Fruit fly (Drosophila melanogaster) whole organism, embryonic: Measurements from ENCODE around the gene dbe.

Experiments
- Atf3 ChIP-seq: fragments of 200-800 bp; sonication (Bioruptor generic); optimal IDR thresholded peaks from 3 replicates; lab custom pipeline; 2016; ENCODE audit warnings: missing biosample characterization, missing genetic modification characterization
- C15 ChIP-seq: fragments of 200-800 bp; sonication (Bioruptor generic); IDR thresholded peaks from 3 replicates; pipeline ENCODE4 v1.3.6; 2022; ENCODE audit warnings: missing biosample characterization, missing genetic modification characterization
- CG13624 ChIP-seq: fragments of 200-800 bp; sonication (Bioruptor generic); optimal IDR thresholded peaks from 2 replicates; lab custom pipeline; 2016; ENCODE audit warnings: missing biosample characterization, missing genetic modification characterization
- CG15514 ChIP-seq: fragments of 200-800 bp; sonication (Bioruptor generic); optimal IDR thresholded peaks from 3 replicates; lab custom pipeline; 2017; ENCODE audit warnings: missing biosample characterization, missing genetic modification characterization, mild to moderate bottlenecking, moderate library complexity, missing genetic modification reagents
- CG16863 ChIP-seq: fragments of 200-800 bp; sonication (Bioruptor generic); optimal IDR thresholded peaks from 3 replicates; lab custom pipeline; 2016; ENCODE audit warnings: missing biosample characterization, missing genetic modification characterization
- CG18011 ChIP-seq: fragments of 200-800 bp; sonication (Bioruptor generic); optimal IDR thresholded peaks from 2 replicates; lab custom pipeline; 2017; ENCODE audit warnings: missing biosample characterization, missing genetic modification characterization, mild to moderate bottlenecking, moderate library complexity, missing genotype
- CG18262 ChIP-seq: fragments of 200-800 bp; optimal IDR thresholded peaks from 3 replicates; lab custom pipeline; 2019; ENCODE audit warnings: missing biosample characterization, mild to moderate bottlenecking, missing genetic modification characterization, moderate library complexity
- CG18599 ChIP-seq: fragments of 200-800 bp; sonication (Bioruptor generic); optimal IDR thresholded peaks from 3 replicates; lab custom pipeline; 2017; ENCODE audit warnings: missing biosample characterization, missing genetic modification characterization, mild to moderate bottlenecking, moderate library complexity, missing genetic modification reagents
- CG2116 ChIP-seq: fragments of 200-800 bp; sonication (Bioruptor generic); optimal IDR thresholded peaks from 3 replicates; lab custom pipeline; 2018; ENCODE audit warnings: missing biosample characterization, mild to moderate bottlenecking, missing genetic modification characterization
- CG2875 ChIP-seq: fragments of 200-800 bp; sonication (Bioruptor generic); optimal IDR thresholded peaks from 2 replicates; lab custom pipeline; 2017; ENCODE audit warnings: missing biosample characterization, mild to moderate bottlenecking, missing genetic modification characterization, missing genetic modification reagents
- CG3065 ChIP-seq: fragments of 200-800 bp; sonication (Bioruptor generic); optimal IDR thresholded peaks from 2 replicates; lab custom pipeline; 2016; ENCODE audit warnings: missing biosample characterization, missing genetic modification characterization
- CG31224 ChIP-seq: fragments of 200-800 bp; sonication (Bioruptor generic); IDR thresholded peaks from 2 replicates; pipeline ENCODE4 v1.3.6; 2022; ENCODE audit warnings: missing biosample characterization, missing genetic modification characterization
- CG31365 ChIP-seq: fragments of 200-800 bp; sonication (Bioruptor generic); optimal IDR thresholded peaks from 2 replicates; lab custom pipeline; 2018; ENCODE audit warnings: missing biosample characterization, mild to moderate bottlenecking, missing genetic modification characterization
- CG3838 ChIP-seq: fragments of 200-800 bp; sonication (Bioruptor generic); optimal IDR thresholded peaks from 3 replicates; lab custom pipeline; 2016; ENCODE audit warnings: missing biosample characterization, missing genetic modification characterization
- CG4328 ChIP-seq: fragments of 200-800 bp; sonication (Bioruptor generic); optimal IDR thresholded peaks from 3 replicates; lab custom pipeline; 2017; ENCODE audit warnings: missing biosample characterization, missing genetic modification reagents, missing genetic modification characterization
- CG5180 ChIP-seq: fragments of 200-800 bp; sonication (Bioruptor generic); optimal IDR thresholded peaks from 3 replicates; lab custom pipeline; 2017; ENCODE audit warnings: missing biosample characterization, missing genetic modification characterization, mild to moderate bottlenecking, moderate library complexity, missing genetic modification reagents
- CG7556 ChIP-seq: fragments of 200-800 bp; sonication (Bioruptor generic); optimal IDR thresholded peaks from 2 replicates; lab custom pipeline; 2017; ENCODE audit warnings: missing biosample characterization, mild to moderate bottlenecking, missing genetic modification characterization
- CG7839 ChIP-seq: fragments of 200-800 bp; sonication (Bioruptor generic); optimal IDR thresholded peaks from 3 replicates; lab custom pipeline; 2018; ENCODE audit warnings: missing biosample characterization, mild to moderate bottlenecking, missing genetic modification characterization, moderate library complexity
- D19B ChIP-seq: fragments of 200-800 bp; sonication (Bioruptor generic); optimal IDR thresholded peaks from 2 replicates; lab custom pipeline; 2017; ENCODE audit warnings: missing biosample characterization, mild to moderate bottlenecking, missing genetic modification characterization
- E2f2 ChIP-seq: fragments of 200-800 bp; sonication (Bioruptor generic); IDR thresholded peaks from 2 replicates; pipeline ENCODE4 v1.3.6; 2022; ENCODE audit warnings: missing biosample characterization, missing genetic modification characterization
- GATAe ChIP-seq: fragments of 200-800 bp; sonication (Bioruptor generic); conservative IDR thresholded peaks from 2 replicates; pipeline ENCODE4 v1.3.6; 2022; ENCODE audit warnings: missing biosample characterization, missing genetic modification characterization
- HLH4C ChIP-seq: fragments of 200-800 bp; sonication (Bioruptor generic); IDR thresholded peaks from 3 replicates; pipeline ENCODE4 v1.3.6; 2022; ENCODE audit warnings: missing biosample characterization, missing genetic modification characterization; ENCODE audit not compliant: partially characterized antibody
- MTF-1 ChIP-seq: fragments of 200-800 bp; sonication (Bioruptor generic); optimal IDR thresholded peaks from 2 replicates; lab custom pipeline; 2018; ENCODE audit warnings: missing biosample characterization, mild to moderate bottlenecking, missing genetic modification characterization, borderline replicate concordance
- Mes4 ChIP-seq: fragments of 200-800 bp; sonication (Bioruptor generic); optimal IDR thresholded peaks from 2 replicates; lab custom pipeline; 2016; ENCODE audit warnings: missing biosample characterization, missing genetic modification characterization
- NK7.1 ChIP-seq: fragments of 200-800 bp; sonication (Bioruptor generic); optimal IDR thresholded peaks from 3 replicates; lab custom pipeline; 2016; ENCODE audit warnings: missing biosample characterization, missing genetic modification characterization
- Neu2 ChIP-seq: fragments of 200-800 bp; sonication (Bioruptor generic); optimal IDR thresholded peaks from 3 replicates; lab custom pipeline; 2016; ENCODE audit warnings: missing biosample characterization, missing genetic modification characterization, borderline replicate concordance
- Nf-YB ChIP-seq: fragments of 200-800 bp; sonication (Bioruptor generic); optimal IDR thresholded peaks from 3 replicates; lab custom pipeline; 2019; ENCODE audit warnings: missing biosample characterization, mild to moderate bottlenecking, missing genetic modification characterization, moderate library complexity
- Poxn ChIP-seq: fragments of 200-800 bp; sonication (Bioruptor generic); IDR thresholded peaks from 2 replicates; pipeline ENCODE4 v1.3.6; 2022; ENCODE audit warnings: missing biosample characterization, missing genetic modification characterization
- Scr ChIP-seq: fragments of 200-800 bp; sonication (Bioruptor generic); IDR thresholded peaks from 2 replicates; pipeline ENCODE4 v1.3.6; 2022; ENCODE audit warnings: missing biosample characterization, missing genetic modification characterization; ENCODE audit not compliant: partially characterized antibody
- YL-1 ChIP-seq: fragments of 200-800 bp; sonication (Bioruptor generic); optimal IDR thresholded peaks from 3 replicates; lab custom pipeline; 2017; ENCODE audit warnings: missing biosample characterization, mild to moderate bottlenecking, missing genetic modification characterization
- ab ChIP-seq: fragments of 200-800 bp; sonication (Bioruptor generic); optimal IDR thresholded peaks from 2 replicates; lab custom pipeline; 2016; ENCODE audit warnings: missing biosample characterization, missing genetic modification characterization
- abd-A ChIP-seq: fragments of 200-800 bp; sonication (Bioruptor generic); optimal IDR thresholded peaks from 3 replicates; lab custom pipeline; 2019; ENCODE audit warnings: missing biosample characterization, mild to moderate bottlenecking, missing genetic modification characterization, moderate library complexity
- ase ChIP-seq: fragments of 200-800 bp; sonication (Bioruptor generic); IDR thresholded peaks from 3 replicates; pipeline ENCODE4 v1.3.6; 2022; ENCODE audit warnings: missing biosample characterization, missing genetic modification characterization
- bowl ChIP-seq: fragments of 200-800 bp; sonication (Bioruptor generic); IDR thresholded peaks from 2 replicates; pipeline ENCODE4 v1.3.6; 2022; ENCODE audit warnings: missing biosample characterization, missing genetic modification characterization
- chm ChIP-seq: fragments of 200-800 bp; sonication (Bioruptor generic); IDR thresholded peaks from 2 replicates; pipeline ENCODE4 v1.3.6; 2022; ENCODE audit warnings: missing biosample characterization, missing genetic modification characterization
- disco-r ChIP-seq: fragments of 200-800 bp; sonication (Bioruptor generic); optimal IDR thresholded peaks from 2 replicates; lab custom pipeline; 2016; ENCODE audit warnings: missing biosample characterization, missing genetic modification characterization
- dysf ChIP-seq: fragments of 200-800 bp; sonication (Bioruptor generic); IDR thresholded peaks from 3 replicates; pipeline ENCODE4 v1.3.6; 2022; ENCODE audit warnings: missing biosample characterization, missing genetic modification characterization
- gce ChIP-seq: fragments of 200-800 bp; sonication (Bioruptor generic); IDR thresholded peaks from 3 replicates; pipeline ENCODE4 v1.3.6; 2022; ENCODE audit warnings: missing biosample characterization, missing genetic modification characterization
- gfzf ChIP-seq: fragments of 200-800 bp; sonication (Bioruptor generic); optimal IDR thresholded peaks from 2 replicates; lab custom pipeline; 2016; ENCODE audit warnings: missing biosample characterization, mild to moderate bottlenecking, missing genetic modification characterization, moderate library complexity
- gsb ChIP-seq: fragments of 200-800 bp; sonication (Bioruptor generic); IDR thresholded peaks from 2 replicates; pipeline ENCODE4 v1.3.6; 2022; ENCODE audit warnings: missing biosample characterization, missing genetic modification characterization
- h ChIP-seq: fragments of >200 bp; optimal IDR thresholded peaks from 2 replicates; lab custom pipeline; 2017
- lab ChIP-seq: fragments of 200-800 bp; sonication (Bioruptor generic); optimal IDR thresholded peaks from 3 replicates; lab custom pipeline; 2017; ENCODE audit warnings: missing biosample characterization, missing genetic modification characterization, mild to moderate bottlenecking, moderate library complexity, missing genetic modification reagents
- lbe ChIP-seq: fragments of 200-800 bp; sonication (Bioruptor generic); optimal IDR thresholded peaks from 2 replicates; lab custom pipeline; 2016; ENCODE audit warnings: missing biosample characterization, mild to moderate bottlenecking, missing genetic modification characterization
- pum ChIP-seq: fragments of 200-800 bp; sonication (Bioruptor generic); optimal IDR thresholded peaks from 2 replicates; lab custom pipeline; 2016; ENCODE audit warnings: missing biosample characterization, missing genetic modification characterization
- repo ChIP-seq: fragments of 200-800 bp; sonication (Bioruptor generic); optimal IDR thresholded peaks from 2 replicates; lab custom pipeline; 2016; ENCODE audit warnings: missing biosample characterization, missing genetic modification characterization
- rib ChIP-seq: fragments of 200-800 bp; sonication (Bioruptor generic); IDR thresholded peaks from 2 replicates; pipeline ENCODE4 v1.3.6; 2022; ENCODE audit warnings: missing biosample characterization, missing genetic modification characterization
- schlank ChIP-seq: fragments of 200-800 bp; sonication (Bioruptor generic); optimal IDR thresholded peaks from 2 replicates; lab custom pipeline; 2018; ENCODE audit warnings: missing biosample characterization, mild to moderate bottlenecking, missing genetic modification characterization
- sd ChIP-seq: fragments of 200-800 bp; sonication (Bioruptor generic); optimal IDR thresholded peaks from 3 replicates; lab custom pipeline; 2018; ENCODE audit warnings: missing biosample characterization, mild to moderate bottlenecking, missing genetic modification characterization, moderate library complexity
- tap ChIP-seq: fragments of 200-800 bp; optimal IDR thresholded peaks from 3 replicates; lab custom pipeline; 2019; ENCODE audit warnings: missing biosample characterization, mild to moderate bottlenecking, missing genetic modification characterization, moderate library complexity
- zfh1 ChIP-seq: fragments of 200-800 bp; sonication (Bioruptor generic); IDR thresholded peaks from 3 replicates; pipeline ENCODE4 v1.3.6; 2022; ENCODE audit warnings: missing biosample characterization, missing genetic modification characterization

The dbe gene

dm6 chr2L:852647-853111 lies 17.0 kb downstream of the dbe start, which contains the start of the genes CG4291 and kraken (continued):
- peak; percentile 40 for TF ChIP-seq CG31224
- TF ChIP-seq E2f2 = peak; percentile 48
- TF ChIP-seq CG5180 (GFP tag; lab: Kevin White, UChicago) = no peak
- no peak for TF ChIP-seq h (lab: Kevin White, UChicago)
- peak; percentile 57 for TF ChIP-seq abd-A
- no peak for TF ChIP-seq Mes4 (GFP tag; lab: Kevin White, UChicago)
- TF ChIP-seq gfzf (GFP tag; lab: Kevin White, UChicago) = peak; percentile 30
- TF ChIP-seq gsb (GFP tag; lab: Robert Waterston, UW) = peak; percentile 38
- TF ChIP-seq rib (GFP tag; lab: Robert Waterston, UW) = peak; percentile 57
- peak; percentile 98 for TF ChIP-seq sd
- TF ChIP-seq gce (GFP tag; lab: Robert Waterston, UW) = no peak; the same call in 2 of the 3 replicates
- TF ChIP-seq bowl (GFP tag; lab: Robert Waterston, UW) = no peak
- TF ChIP-seq Nf-YB = no peak
- no peak for TF ChIP-seq disco-r (GFP tag; lab: Kevin White, UChicago)
- TF ChIP-seq NK7.1 (GFP tag; lab: Kevin White, UChicago) = no peak
- peak; percentile 56; the same call in 1 of the 3 replicates for TF ChIP-seq ase (GFP tag; lab: Robert Waterston, UW)
- TF ChIP-seq Poxn (GFP tag; lab: Robert Waterston, UW) = no peak
- no peak for TF ChIP-seq ab
- peak; percentile 60; the same call in 2 of the 3 replicates for TF ChIP-seq dysf (GFP tag; lab: Robert Waterston, UW)
- no peak for TF ChIP-seq CG3838 (GFP tag; lab: Kevin White, UChicago)
- peak; percentile 88 for TF ChIP-seq CG15514 (GFP tag; lab: Kevin White, UChicago)
- TF ChIP-seq CG13624 = peak; percentile 71
- no peak for TF ChIP-seq GATAe
- peak; percentile 50 for TF ChIP-seq YL-1 (GFP tag; lab: Kevin White, UChicago)
- no peak for TF ChIP-seq repo (GFP tag; lab: Kevin White, UChicago)
- peak; percentile 9 for TF ChIP-seq lbe (GFP tag; lab: Kevin White, UChicago)
- TF ChIP-seq CG4328 (GFP tag; lab: Kevin White, UChicago) = peak; percentile 31
- peak; percentile 43 for TF ChIP-seq pum (GFP tag; lab: Kevin White, UChicago)
- TF ChIP-seq Atf3 (GFP tag; lab: Kevin White, UChicago) = peak; percentile 9
- no peak for TF ChIP-seq CG31365 (tag; lab: Kevin White, UChicago)
- peak; percentile 64 for TF ChIP-seq MTF-1 (GFP tag; lab: Kevin White, UChicago)
- TF ChIP-seq schlank (tag; lab: Kevin White, UChicago) = peak; percentile 26

DNA sequence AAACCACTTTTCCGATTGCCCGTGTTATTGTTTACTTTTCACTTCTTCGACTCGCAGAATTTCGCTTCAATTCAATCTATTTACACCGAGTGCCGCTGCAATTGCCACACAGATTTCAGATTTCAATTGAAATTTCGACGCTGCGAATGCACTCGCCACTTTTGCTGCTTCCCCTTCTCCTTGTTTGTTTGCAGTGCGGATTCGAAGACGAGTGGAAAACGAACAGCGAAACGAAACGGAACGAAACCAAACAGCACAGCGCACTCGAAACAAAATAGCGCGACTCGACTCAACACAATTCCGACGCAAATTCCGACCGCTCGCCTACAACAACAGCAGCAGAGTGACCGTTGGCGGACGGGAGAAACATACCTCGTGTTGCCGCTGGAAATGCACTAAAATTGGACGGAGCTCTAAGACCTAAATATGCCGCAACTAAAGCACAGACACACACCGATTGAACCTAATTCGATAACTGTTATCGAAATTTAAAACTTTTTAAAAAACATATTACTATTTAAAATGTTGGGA lies 18.9 kb downstream of the dbe start, which contains the start of gene drongo:
Gene drongo (minus strand): TSS at position 345 of the 531 bp plus-strand sequence.
- peak; percentile 43 for TF ChIP-seq HLH4C
- TF ChIP-seq chm (GFP tag; lab: Robert Waterston, UW) = peak; percentile 87
- TF ChIP-seq CG7839 = peak; percentile 11
- 0 out of 3 replicates have a peak, but pooled peaks have one; percentile 43 for TF ChIP-seq zfh1 (GFP tag; lab: Robert Waterston, UW)
- TF ChIP-seq lab = peak; percentile 71
- no peak for TF ChIP-seq h (lab: Kevin White, UChicago)
- no peak for TF ChIP-seq tap (tag; lab: Kevin White, UChicago)
- peak; percentile 55 for TF ChIP-seq CG2116
- no peak for TF ChIP-seq CG2875 (GFP tag; lab: Kevin White, UChicago)
- TF ChIP-seq CG3065 (GFP tag; lab: Kevin White, UChicago) = no peak
- TF ChIP-seq ab = no peak
- no peak for TF ChIP-seq CG18011 (GFP tag; lab: Kevin White, UChicago)
- peak; percentile 24 for TF ChIP-seq CG18599 (GFP tag; lab: Kevin White, UChicago)
- no peak for TF ChIP-seq Neu2
- TF ChIP-seq Scr (GFP tag; lab: Robert Waterston, UW) = no peak; the same call in none of the 2 replicates
- peak; percentile 4 for TF ChIP-seq CG7556 (GFP tag; lab: Kevin White, UChicago)
- peak; percentile 9 for TF ChIP-seq CG18262
- TF ChIP-seq D19B = no peak
- TF ChIP-seq C15 (GFP tag; lab: Robert Waterston, UW) = no peak
- TF ChIP-seq rib (GFP tag; lab: Robert Waterston, UW) = peak; percentile 85
- no peak for TF ChIP-seq gsb (GFP tag; lab: Robert Waterston, UW)
- TF ChIP-seq CG16863 (GFP tag; lab: Kevin White, UChicago) = no peak
